Worm (Caenorhabditis elegans) whole organism, L3 larva: ENCODE results near the gene F54C8.7.

Experiments used
- ceh-82 ChIP-seq: fragments of 150-350 bp; optimal IDR thresholded peaks from 2 replicates; lab custom pipeline; 2014; ENCODE audit warnings: missing biosample characterization, missing genetic modification characterization
- elt-3 ChIP-seq, 3 experiments: fragments of 150-350 bp in 1 of 3; sonication (generic microtip) in 2 of 3; optimal IDR thresholded peaks; 2 replicates in 2 of 3; 4 replicates in 1 of 3; lab custom pipeline; 2014 to 2017; ENCODE audit warnings: missing biosample characterization in 3 of 3, missing genetic modification characterization in 3 of 3
- jun-1 ChIP-seq: fragments of 150-350 bp; optimal IDR thresholded peaks from 2 replicates; lab custom pipeline; 2014; ENCODE audit warnings: missing biosample characterization, missing genetic modification reagents, missing genetic modification characterization
- lsy-12 ChIP-seq: sonication (generic microtip); optimal IDR thresholded peaks from 2 replicates; lab custom pipeline; 2016; ENCODE audit warnings: mild to moderate bottlenecking, missing genetic modification characterization, missing compliant biosample characterization
- mdl-1 ChIP-seq: fragments of 150-350 bp; optimal IDR thresholded peaks from 2 replicates; lab custom pipeline; 2014; ENCODE audit warnings: missing biosample characterization, missing genetic modification characterization
- nfya-1 ChIP-seq: sonication (generic microtip); optimal IDR thresholded peaks from 2 replicates; lab custom pipeline; 2017; ENCODE audit warnings: missing genetic modification characterization, mild to moderate bottlenecking, missing compliant biosample characterization, antibody characterized with exemption, moderate library complexity; ENCODE audit not compliant: insufficient read depth
- nhr-12 ChIP-seq: fragments of 150-350 bp; optimal IDR thresholded peaks from 2 replicates; lab custom pipeline; 2014; ENCODE audit warnings: missing biosample characterization, missing genetic modification characterization
- nhr-77 ChIP-seq: fragments of 150-350 bp; optimal IDR thresholded peaks from 2 replicates; lab custom pipeline; 2014; ENCODE audit warnings: missing biosample characterization, missing genetic modification characterization
- unc-39 ChIP-seq: sonication (generic microtip); optimal IDR thresholded peaks from 4 replicates; lab custom pipeline; 2017; ENCODE audit warnings: missing biosample characterization, missing genetic modification characterization
- unc-62 ChIP-seq: fragments of 150-350 bp; sonication (generic microtip); optimal IDR thresholded peaks from 4 replicates; lab custom pipeline; 2014; ENCODE audit warnings: missing biosample characterization, missing genetic modification reagents, missing genetic modification characterization
- ztf-4 ChIP-seq: fragments of 150-350 bp; optimal IDR thresholded peaks from 2 replicates; lab custom pipeline; 2014; ENCODE audit warnings: missing biosample characterization, missing genetic modification characterization

DNA sequence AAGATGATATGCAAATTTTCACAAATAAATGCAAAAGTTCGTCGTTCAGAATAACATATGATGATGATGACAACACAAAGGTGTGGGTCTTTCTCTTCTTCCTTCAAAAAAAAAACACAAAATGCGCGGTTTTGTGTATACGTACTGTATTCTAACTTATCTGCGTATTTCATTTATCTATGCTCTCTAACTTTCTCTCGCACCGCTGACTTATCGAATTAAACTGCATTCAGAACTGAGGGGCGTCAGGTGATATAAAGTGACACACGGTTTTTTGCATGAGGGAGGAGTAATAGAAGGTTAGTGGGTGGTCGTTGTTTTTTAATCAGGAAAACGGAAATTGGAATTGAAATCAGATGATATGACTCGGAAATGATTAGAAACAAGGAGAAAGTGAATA lies 46.4 kb upstream of the F54C8.7 start, which contains the start of gene sod-4:
- TF ChIP-seq elt-3 (tag; optimal IDR thresholded peaks at IDR 0.05; lab: Kevin White, UChicago) (no peak), lsy-12 (tag; lab: Kevin White, UChicago) (peak; percentile 17), nhr-12 (tag; lab: Kevin White, UChicago) (no peak), ceh-82 (tag; lab: Kevin White, UChicago) (no peak), ztf-4 (tag; lab: Kevin White, UChicago) (no peak), nfya-1 (tag; lab: Kevin White, UChicago) (no peak), mdl-1 (no peak), nhr-77 (tag; lab: Kevin White, UChicago) (no peak), jun-1 (tag; lab: Kevin White, UChicago) (no peak), unc-39 (tag; lab: Kevin White, UChicago) (no peak), unc-62 (GFP tag; lab: Kevin White, UChicago) (no peak)
